Fruit fly (Drosophila melanogaster) whole organism, embryonic: ENCODE data around the gene CG17032.
A peak's percentile ranks its signal among the peaks of the same experiment; 100 is the strongest.

ENCODE experiments used
- Ada2b ChIP-seq: fragments of 200-800 bp; sonication (Bioruptor generic); IDR thresholded peaks from 2 replicates; pipeline ENCODE4 v1.3.6; 2022; ENCODE audit warnings: missing biosample characterization, missing genetic modification characterization
- Atf-2 ChIP-seq: fragments of 200-800 bp; sonication (Bioruptor generic); optimal IDR thresholded peaks from 2 replicates; lab custom pipeline; 2016; ENCODE audit warnings: missing biosample characterization, missing genetic modification characterization
- Atf6 ChIP-seq: fragments of 200-800 bp; sonication (Bioruptor generic); IDR thresholded peaks from 2 replicates; pipeline ENCODE4 v1.3.6; 2022; ENCODE audit warnings: missing biosample characterization, missing genetic modification characterization
- Awh ChIP-seq: fragments of 200-800 bp; sonication (Bioruptor generic); IDR thresholded peaks from 2 replicates; pipeline ENCODE4, ENCODE4 v1.3.6; 2022; ENCODE audit warnings: missing biosample characterization, missing genetic modification characterization
- Bteb2 ChIP-seq: fragments of 200-800 bp; sonication (Bioruptor generic); optimal IDR thresholded peaks from 2 replicates; lab custom pipeline; 2016; ENCODE audit warnings: missing biosample characterization, missing genetic modification characterization
- CG12236 ChIP-seq: fragments of 200-800 bp; sonication (Bioruptor generic); optimal IDR thresholded peaks from 2 replicates; lab custom pipeline; 2016; ENCODE audit warnings: missing biosample characterization, missing genetic modification characterization
- CG12942 ChIP-seq: fragments of 200-800 bp; sonication (Bioruptor generic); optimal IDR thresholded peaks from 3 replicates; lab custom pipeline; 2016; ENCODE audit warnings: missing biosample characterization, missing genetic modification characterization
- CG13624 ChIP-seq: fragments of 200-800 bp; sonication (Bioruptor generic); optimal IDR thresholded peaks from 2 replicates; lab custom pipeline; 2016; ENCODE audit warnings: missing biosample characterization, missing genetic modification characterization
- CG14860 ChIP-seq: fragments of 200-800 bp; sonication (Bioruptor generic); IDR thresholded peaks from 3 replicates; pipeline ENCODE4 v1.3.6; 2022; ENCODE audit warnings: missing biosample characterization, missing genetic modification characterization; ENCODE audit not compliant: partially characterized antibody
- CG17612 ChIP-seq: fragments of 200-800 bp; sonication (Bioruptor generic); IDR thresholded peaks from 2 replicates; pipeline ENCODE4 v1.3.6; 2022; ENCODE audit warnings: missing biosample characterization, missing genetic modification characterization
- CG18476 ChIP-seq: fragments of 200-800 bp; sonication (Bioruptor generic); optimal IDR thresholded peaks from 2 replicates; lab custom pipeline; 2016; ENCODE audit warnings: missing biosample characterization, mild to moderate bottlenecking, missing genetic modification characterization
- CG4820 ChIP-seq: fragments of 200-800 bp; sonication (Bioruptor generic); optimal IDR thresholded peaks from 3 replicates; lab custom pipeline; 2016; ENCODE audit warnings: missing biosample characterization, missing genetic modification characterization
- CG6254 ChIP-seq: fragments of 200-800 bp; sonication (Bioruptor generic); optimal IDR thresholded peaks from 3 replicates; lab custom pipeline; 2017; ENCODE audit warnings: mild to moderate bottlenecking, missing biosample characterization, missing genetic modification reagents, missing genetic modification characterization
- CG8478 ChIP-seq: fragments of >200 bp; optimal IDR thresholded peaks from 2 replicates; lab custom pipeline; 2018
- CG8924 ChIP-seq: fragments of 200-800 bp; optimal IDR thresholded peaks from 3 replicates; lab custom pipeline; 2019; ENCODE audit warnings: missing biosample characterization, mild to moderate bottlenecking, missing genetic modification characterization, moderate library complexity
- CoRest ChIP-seq: fragments of 200-800 bp; sonication (Bioruptor generic); optimal IDR thresholded peaks from 3 replicates; lab custom pipeline; 2018; ENCODE audit warnings: missing biosample characterization, mild to moderate bottlenecking, missing genetic modification characterization, moderate library complexity
- D19B ChIP-seq: fragments of 200-800 bp; sonication (Bioruptor generic); optimal IDR thresholded peaks from 2 replicates; lab custom pipeline; 2017; ENCODE audit warnings: missing biosample characterization, mild to moderate bottlenecking, missing genetic modification characterization
- Dbx ChIP-seq: fragments of 200-800 bp; sonication (Bioruptor generic); IDR thresholded peaks from 3 replicates; pipeline ENCODE4 v1.3.6; 2022; ENCODE audit warnings: missing biosample characterization, missing genetic modification characterization
- Dfd ChIP-seq, 2 experiments: fragments of >200 bp; optimal IDR thresholded peaks; 2 replicates each; lab custom pipeline; 2017; ENCODE audit warnings: missing biosample characterization in 2 of 2, missing genetic modification characterization in 2 of 2
- HLH54F ChIP-seq: fragments of 200-800 bp; sonication (Bioruptor generic); optimal IDR thresholded peaks from 3 replicates; lab custom pipeline; 2016; ENCODE audit warnings: missing biosample characterization, missing genetic modification characterization
- Hand ChIP-seq: fragments of 200-800 bp; sonication (Bioruptor generic); optimal IDR thresholded peaks from 2 replicates; lab custom pipeline; 2017; ENCODE audit warnings: mild to moderate bottlenecking, missing biosample characterization, missing genetic modification reagents, missing genetic modification characterization
- HmgD ChIP-seq: fragments of 200-800 bp; sonication (Bioruptor generic); optimal IDR thresholded peaks from 3 replicates; lab custom pipeline; 2016; ENCODE audit warnings: missing biosample characterization, missing genetic modification characterization
- Med ChIP-seq: fragments of 200-800 bp; sonication (Bioruptor generic); peaks from one replicate; lab custom pipeline; 2016; ENCODE audit warnings: missing biosample characterization, missing genetic modification characterization, mild to moderate bottlenecking, inconsistent platforms, moderate library complexity
- Mes4 ChIP-seq: fragments of 200-800 bp; sonication (Bioruptor generic); optimal IDR thresholded peaks from 2 replicates; lab custom pipeline; 2016; ENCODE audit warnings: missing biosample characterization, missing genetic modification characterization
- Mrtf ChIP-seq: fragments of 200-800 bp; sonication (Bioruptor generic); IDR thresholded peaks from 3 replicates; pipeline ENCODE4 v1.3.6; 2022; ENCODE audit warnings: missing biosample characterization, missing genetic modification characterization
- Nf-YB ChIP-seq: fragments of 200-800 bp; sonication (Bioruptor generic); optimal IDR thresholded peaks from 3 replicates; lab custom pipeline; 2019; ENCODE audit warnings: missing biosample characterization, mild to moderate bottlenecking, missing genetic modification characterization, moderate library complexity
- Oaz ChIP-seq: fragments of 200-800 bp; sonication (Bioruptor generic); IDR thresholded peaks from 2 replicates; pipeline ENCODE4 v1.3.6; 2022; ENCODE audit warnings: missing biosample characterization, missing genetic modification characterization
- Oli ChIP-seq: fragments of 200-800 bp; sonication (Bioruptor generic); optimal IDR thresholded peaks from 2 replicates; lab custom pipeline; 2018; ENCODE audit warnings: missing biosample characterization, mild to moderate bottlenecking, missing genetic modification characterization, moderate library complexity
- Opbp ChIP-seq: fragments of 200-800 bp; sonication (Bioruptor generic); IDR thresholded peaks from 3 replicates; pipeline ENCODE4 v1.3.6; 2022; ENCODE audit warnings: missing biosample characterization, missing genetic modification characterization; ENCODE audit not compliant: partially characterized antibody
- ab ChIP-seq: fragments of 200-800 bp; sonication (Bioruptor generic); optimal IDR thresholded peaks from 2 replicates; lab custom pipeline; 2016; ENCODE audit warnings: missing biosample characterization, missing genetic modification characterization
- ac ChIP-seq: fragments of 200-800 bp; sonication (Bioruptor generic); optimal IDR thresholded peaks from 3 replicates; lab custom pipeline; 2017; ENCODE audit warnings: missing biosample characterization, mild to moderate bottlenecking, missing genetic modification characterization
- cwo ChIP-seq: fragments of 200-800 bp; sonication (Bioruptor generic); optimal IDR thresholded peaks from 3 replicates; lab custom pipeline; 2017; ENCODE audit warnings: missing biosample characterization, missing genetic modification characterization, mild to moderate bottlenecking, moderate library complexity, missing genetic modification reagents
- disco-r ChIP-seq: fragments of 200-800 bp; sonication (Bioruptor generic); optimal IDR thresholded peaks from 2 replicates; lab custom pipeline; 2016; ENCODE audit warnings: missing biosample characterization, missing genetic modification characterization
- dpn ChIP-seq, 2 experiments: fragments of 200-800 bp; sonication (Bioruptor generic); optimal IDR thresholded peaks; 3 replicates each; lab custom pipeline; 2016; ENCODE audit warnings: missing biosample characterization in 2 of 2, missing genetic modification characterization in 2 of 2
- emc ChIP-seq: fragments of 200-800 bp; sonication (Bioruptor generic); optimal IDR thresholded peaks from 2 replicates; lab custom pipeline; 2016; ENCODE audit warnings: missing biosample characterization, missing genetic modification characterization
- eve ChIP-seq, 2 experiments: fragments of >200 bp; optimal IDR thresholded peaks; 2 replicates each; lab custom pipeline; 2017; ENCODE audit warnings: missing biosample characterization in 2 of 2, missing genetic modification characterization in 2 of 2
- fd102C ChIP-seq: fragments of 200-800 bp; sonication (Bioruptor generic); optimal IDR thresholded peaks from 2 replicates; lab custom pipeline; 2018; ENCODE audit warnings: missing biosample characterization, mild to moderate bottlenecking, missing genetic modification characterization, moderate library complexity
- gcm2 ChIP-seq: fragments of 200-800 bp; sonication (Bioruptor generic); optimal IDR thresholded peaks from 2 replicates; lab custom pipeline; 2016; ENCODE audit warnings: missing biosample characterization, missing genetic modification characterization
- grau ChIP-seq: fragments of 200-800 bp; optimal IDR thresholded peaks from 3 replicates; lab custom pipeline; 2019; ENCODE audit warnings: missing biosample characterization, mild to moderate bottlenecking, missing genetic modification characterization, moderate library complexity
- klu ChIP-seq: fragments of 200-800 bp; sonication (Bioruptor generic); IDR thresholded peaks from 2 replicates; pipeline ENCODE4 v1.3.6; 2022; ENCODE audit warnings: missing biosample characterization, missing genetic modification characterization
- mam ChIP-seq: fragments of 200-800 bp; sonication (Bioruptor generic); optimal IDR thresholded peaks from 3 replicates; lab custom pipeline; 2016; ENCODE audit warnings: missing biosample characterization, missing genetic modification characterization
- mirr ChIP-seq: fragments of 200-800 bp; sonication (Bioruptor generic); optimal IDR thresholded peaks from 3 replicates; lab custom pipeline; 2018; ENCODE audit warnings: missing biosample characterization, mild to moderate bottlenecking, missing genetic modification characterization
- p53 ChIP-seq: fragments of 200-800 bp; sonication (Bioruptor generic); optimal IDR thresholded peaks from 2 replicates; lab custom pipeline; 2016; ENCODE audit warnings: missing biosample characterization, missing genetic modification characterization
- pan ChIP-seq, 4 experiments: fragments of >200 bp in 3 of 4; fragments of 200-800 bp in 1 of 4; sonication (Bioruptor generic) in 1 of 4; optimal IDR thresholded peaks in 3 of 4; IDR thresholded peaks in 1 of 4; 2 replicates each; pipeline versions ENCODE4 v1.3.6 to Lab custom; 2017 to 2022; ENCODE audit warnings: missing biosample characterization in 2 of 4, missing genetic modification characterization in 2 of 4, mixed read lengths in 1 of 4
- peb ChIP-seq: fragments of 200-800 bp; sonication (Bioruptor generic); IDR thresholded peaks from 2 replicates; pipeline ENCODE4 v1.3.6; 2022; ENCODE audit warnings: missing biosample characterization, missing genetic modification characterization
- scrt ChIP-seq: fragments of 200-800 bp; sonication (Bioruptor generic); optimal IDR thresholded peaks from 2 replicates; lab custom pipeline; 2018; ENCODE audit warnings: missing biosample characterization, mild to moderate bottlenecking, missing genetic modification characterization, moderate library complexity
- unc-4 ChIP-seq: fragments of 200-800 bp; sonication (Bioruptor generic); IDR thresholded peaks from 2 replicates; pipeline ENCODE4 v1.3.6; 2022; ENCODE audit warnings: missing biosample characterization, missing genetic modification characterization; ENCODE audit not compliant: partially characterized antibody
- unpg ChIP-seq: fragments of 200-800 bp; sonication (Bioruptor generic); optimal IDR thresholded peaks from 3 replicates; lab custom pipeline; 2018; ENCODE audit warnings: missing biosample characterization, mild to moderate bottlenecking, missing genetic modification characterization, moderate library complexity
- zfh2 ChIP-seq: fragments of 200-800 bp; sonication (Bioruptor generic); optimal IDR thresholded peaks from 2 replicates; lab custom pipeline; 2016; ENCODE audit warnings: missing biosample characterization, missing genetic modification characterization

CG17032 gene

dm6 chr3L:15924811-15925437 is 33.7 kb upstream of the CG17032 start, which contains the start of gene sff:
Gene sff, minus strand, starts transcription at chr3L:15924861.
- TF ChIP-seq HLH54F (GFP tag; lab: Kevin White, UChicago), result peak; percentile 66
- peak; percentile 70 for TF ChIP-seq CG18476
- TF ChIP-seq Nf-YB (GFP tag; lab: Kevin White, UChicago), result peak; percentile 66
- TF ChIP-seq HmgD, result no peak
- TF ChIP-seq CG12942 (GFP tag; lab: Kevin White, UChicago), result peak; percentile 84
- TF ChIP-seq Oaz (GFP tag; lab: Robert Waterston, UW), result peak; percentile 77
- peak; percentile 93 for TF ChIP-seq CoRest
- peak; percentile 60 for TF ChIP-seq Mes4 (GFP tag; lab: Kevin White, UChicago)
- peak; percentile 79 for TF ChIP-seq CG4820 (GFP tag; lab: Kevin White, UChicago)
- TF ChIP-seq Bteb2 (GFP tag; lab: Kevin White, UChicago), result peak; percentile 55
- TF ChIP-seq Dfd (GFP tag; optimal IDR thresholded peaks at IDR 0.05; lab: Kevin White, UChicago), result no peak
- TF ChIP-seq Atf6 (GFP tag; lab: Robert Waterston, UW), result peak; percentile 72
- peak; percentile 67 for TF ChIP-seq ac (GFP tag; lab: Kevin White, UChicago)
- TF ChIP-seq Dbx (GFP tag; lab: Robert Waterston, UW), result peak; percentile 87
- TF ChIP-seq scrt, result peak; percentile 69
- no peak for TF ChIP-seq emc (GFP tag; lab: Kevin White, UChicago)
- peak; percentile 81 for TF ChIP-seq Hand
- peak; percentile 28 for TF ChIP-seq CG12236
- peak; percentile 88 for TF ChIP-seq unpg (GFP tag; lab: Kevin White, UChicago)
- TF ChIP-seq Oli (tag; lab: Kevin White, UChicago), result peak; percentile 89
- TF ChIP-seq Mrtf, result peak; percentile 75; the same call in 2 of the 3 replicates
- peak; percentile 88 for TF ChIP-seq grau
- peak; percentile 55; the same call in 1 of the 2 replicates for TF ChIP-seq unc-4
- no peak for TF ChIP-seq pan (optimal IDR thresholded peaks at IDR 0.05; lab: Kevin White, UChicago)
- peak in 1 of 2 experiments; percentile 87 for TF ChIP-seq pan (GFP tag; optimal IDR thresholded peaks at IDR 0.05 in 1 of 2, IDR thresholded peaks at IDR 0.05 in 1 of 2)
- peak; percentile 18 for TF ChIP-seq ab (GFP tag; lab: Kevin White, UChicago)
- no peak for TF ChIP-seq eve (GFP tag; optimal IDR thresholded peaks at IDR 0.05; lab: Kevin White, UChicago)
- TF ChIP-seq CG14860, result peak; percentile 33; the same call in 1 of the 3 replicates
- peak; percentile 84 for TF ChIP-seq Awh (GFP tag; lab: Robert Waterston, UW)
- peak; percentile 75 to 89 for TF ChIP-seq dpn (GFP tag; optimal IDR thresholded peaks at IDR 0.05; lab: Kevin White, UChicago)
- TF ChIP-seq CG8924 (tag; lab: Kevin White, UChicago), result peak; percentile 88
- TF ChIP-seq peb, result peak; percentile 76; the same call in 1 of the 2 replicates
- no peak for TF ChIP-seq Opbp (GFP tag; lab: Robert Waterston, UW)
- peak; percentile 61 for TF ChIP-seq CG13624 (GFP tag; lab: Kevin White, UChicago)
- TF ChIP-seq Atf-2 (GFP tag; lab: Kevin White, UChicago), result peak; percentile 52
- peak; percentile 49; the same call in 1 of the 2 replicates for TF ChIP-seq CG17612 (GFP tag; lab: Robert Waterston, UW)
- peak; percentile 61 for TF ChIP-seq mirr (GFP tag; lab: Kevin White, UChicago)
- TF ChIP-seq CG8478, result no peak
- peak; percentile 69 for TF ChIP-seq D19B
- peak; percentile 77 for TF ChIP-seq cwo (GFP tag; lab: Kevin White, UChicago)
- TF ChIP-seq Ada2b, result peak; percentile 81
- peak; percentile 40 for TF ChIP-seq disco-r
- TF ChIP-seq Med, result peak; percentile 95
- peak; percentile 72 for TF ChIP-seq mam (GFP tag; lab: Kevin White, UChicago)
- TF ChIP-seq CG6254 (GFP tag; lab: Kevin White, UChicago), result peak; percentile 100
- peak; percentile 79 for TF ChIP-seq klu
- no peak for TF ChIP-seq p53 (GFP tag; lab: Kevin White, UChicago)
- TF ChIP-seq zfh2 (GFP tag; lab: Kevin White, UChicago), result peak; percentile 24
- peak; percentile 41 for TF ChIP-seq gcm2 (GFP tag; lab: Kevin White, UChicago)
- peak; percentile 44 for TF ChIP-seq fd102C (GFP tag; lab: Kevin White, UChicago)
